Fruit fly (Drosophila melanogaster) S2 (cell line): ENCODE data around the gene Pi4KIIIalpha.

Experiments used
- CG8478 ChIP-seq: fragments of >200 bp; optimal IDR thresholded peaks from 2 replicates; lab custom pipeline; 2018
- CTCF ChIP-seq, 2 experiments: fragments of >200 bp; optimal IDR thresholded peaks; 2 replicates each; lab custom pipeline; 2018

DNA sequence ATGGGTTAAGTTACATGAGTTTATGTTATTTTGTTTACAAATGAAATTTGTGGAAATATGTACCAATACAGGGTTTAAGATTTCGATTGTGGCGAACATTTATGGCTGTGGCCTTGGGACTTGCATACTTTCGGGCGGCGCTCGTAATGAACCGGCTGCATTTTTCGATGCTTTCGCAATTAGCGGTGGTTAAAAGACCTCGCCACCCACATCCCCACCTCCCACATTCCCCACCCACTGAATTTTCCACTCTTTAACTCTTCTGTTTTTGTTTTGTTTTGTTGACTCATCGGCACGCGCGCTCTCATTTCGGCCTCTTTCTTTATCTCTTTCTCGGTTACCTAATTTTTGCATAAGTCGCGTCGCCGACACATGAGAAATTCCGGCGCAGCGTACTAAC lies 21.0 kb downstream of the Pi4KIIIalpha start:
- TF ChIP-seq CG8478 (lab: Kevin White, UChicago), result no peak
- no peak for TF ChIP-seq CTCF (optimal IDR thresholded peaks at IDR 0.05; lab: Kevin White, UChicago)
